Worm (Caenorhabditis elegans): Measurements from ENCODE around the gene mltn-6.

mltn-6 gene

DNA sequence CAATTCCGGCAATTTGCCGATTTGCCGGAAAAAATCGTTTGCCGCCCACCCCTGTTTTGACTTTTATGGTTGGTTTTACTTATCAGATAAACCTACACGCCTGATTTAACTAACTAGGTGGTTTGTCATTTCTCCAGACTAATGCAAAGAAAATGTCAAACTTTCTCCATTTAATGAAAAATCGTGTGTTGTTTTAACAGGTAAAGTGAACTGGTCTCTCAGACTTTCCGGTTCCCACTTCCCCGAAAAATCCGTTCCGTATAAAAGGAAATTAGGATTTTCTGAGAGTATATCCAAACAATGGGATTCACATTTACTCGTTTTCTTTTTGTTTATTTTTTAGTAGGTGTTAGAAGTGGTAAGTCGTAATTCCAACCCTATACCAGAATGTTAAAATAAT, at the start of gene mltn-6:
TSS of gene mltn-6 (plus strand) at position 301 of the 400 bp plus-strand sequence.
- TF ChIP-seq ceh-9 (tag; optimal IDR thresholded peaks at IDR 0.05): no peak
- no peak for TF ChIP-seq lsy-12 (tag; optimal IDR thresholded peaks at IDR 0.05)
- TF ChIP-seq nhr-23 (tag; optimal IDR thresholded peaks at IDR 0.05): no peak
- TF ChIP-seq sea-2 (GFP tag; optimal IDR thresholded peaks at IDR 0.05): no peak
- TF ChIP-seq elt-3 (tag; optimal IDR thresholded peaks at IDR 0.05): no peak
- no peak for TF ChIP-seq nhr-11 (tag; optimal IDR thresholded peaks at IDR 0.05)
- no peak for TF ChIP-seq tbx-2 (tag; optimal IDR thresholded peaks at IDR 0.05)
- TF ChIP-seq ztf-4 (tag; optimal IDR thresholded peaks at IDR 0.05): no peak
- TF ChIP-seq unc-62 (GFP tag; optimal IDR thresholded peaks at IDR 0.05): no peak
- TF ChIP-seq ceh-28 (tag; optimal IDR thresholded peaks at IDR 0.05): no peak
- TF ChIP-seq lin-15B (tag; optimal IDR thresholded peaks at IDR 0.05): no peak
- TF ChIP-seq daf-12 (tag; optimal IDR thresholded peaks at IDR 0.05): no peak
- no peak for TF ChIP-seq fos-1 (tag; optimal IDR thresholded peaks at IDR 0.05)
- no peak for TF ChIP-seq ZK546.5 (tag; optimal IDR thresholded peaks at IDR 0.05)
- TF ChIP-seq ama-1 (optimal IDR thresholded peaks at IDR 0.05): no peak
- no peak for TF ChIP-seq nhr-237 (tag; optimal IDR thresholded peaks at IDR 0.05)
- TF ChIP-seq ceh-82 (tag; optimal IDR thresholded peaks at IDR 0.05): no peak
- TF ChIP-seq snpc-4 (tag; optimal IDR thresholded peaks at IDR 0.05): no peak
- no peak for TF ChIP-seq zag-1 (tag; optimal IDR thresholded peaks at IDR 0.05)
- no peak for TF ChIP-seq elt-2 (tag; optimal IDR thresholded peaks at IDR 0.05)

DNA sequence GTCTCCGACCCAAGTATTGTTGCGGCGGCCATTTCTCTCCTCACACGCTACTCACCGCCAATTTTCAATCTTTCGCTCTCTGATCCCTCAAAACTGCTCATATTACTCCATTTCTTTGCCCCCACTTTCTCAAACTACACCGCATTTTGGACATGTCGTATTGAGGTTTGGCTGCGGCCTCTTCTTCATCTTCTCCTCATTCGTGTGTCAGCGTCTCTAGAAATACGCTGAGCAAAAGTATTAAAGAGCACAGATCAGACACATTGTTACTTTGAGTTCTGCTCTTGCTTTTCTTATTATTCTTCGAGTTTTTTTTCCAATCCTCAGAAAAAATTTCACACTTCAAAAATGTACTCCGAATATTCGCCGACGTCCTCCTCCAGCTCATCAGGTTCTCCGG, 44.7 kb upstream of the mltn-6 start:
- TF ChIP-seq nhr-237 (tag; optimal IDR thresholded peaks at IDR 0.05) (no peak), nhr-12 (tag; optimal IDR thresholded peaks at IDR 0.05) (no peak), ceh-16 (tag; optimal IDR thresholded peaks at IDR 0.05) (no peak), ztf-4 (tag; optimal IDR thresholded peaks at IDR 0.05) (no peak), daf-12 (tag; optimal IDR thresholded peaks at IDR 0.05) (no peak), eor-1 (tag; optimal IDR thresholded peaks at IDR 0.05) (no peak), zag-1 (tag; optimal IDR thresholded peaks at IDR 0.05) (no peak), mdl-1 (tag; optimal IDR thresholded peaks at IDR 0.05) (no peak), ama-1 (optimal IDR thresholded peaks at IDR 0.05) (no peak)

- TF ChIP-seq jun-1 (tag; optimal IDR thresholded peaks at IDR 0.05) (no peak), nhr-43 (tag; optimal IDR thresholded peaks at IDR 0.05; ENCODE audit: poor library complexity, severe bottlenecking) (no peak), nhr-76 (tag; optimal IDR thresholded peaks at IDR 0.05) (no peak), elt-1 (tag; optimal IDR thresholded peaks at IDR 0.05) (no peak), nhr-25 (tag; optimal IDR thresholded peaks at IDR 0.05) (no peak), nhr-23 (tag; optimal IDR thresholded peaks at IDR 0.05) (no peak), nhr-11 (tag; optimal IDR thresholded peaks at IDR 0.05) (no peak), nhr-237 (tag; optimal IDR thresholded peaks at IDR 0.05) (no peak), pha-4 (tag; optimal IDR thresholded peaks at IDR 0.05) (no peak)
These were observed 34.1 kb upstream of the mltn-6 start, which contains the start of gene abt-4 for ce11 chrV:330625-331024. Gene abt-4, minus strand, starts transcription at chrV:330725.

DNA sequence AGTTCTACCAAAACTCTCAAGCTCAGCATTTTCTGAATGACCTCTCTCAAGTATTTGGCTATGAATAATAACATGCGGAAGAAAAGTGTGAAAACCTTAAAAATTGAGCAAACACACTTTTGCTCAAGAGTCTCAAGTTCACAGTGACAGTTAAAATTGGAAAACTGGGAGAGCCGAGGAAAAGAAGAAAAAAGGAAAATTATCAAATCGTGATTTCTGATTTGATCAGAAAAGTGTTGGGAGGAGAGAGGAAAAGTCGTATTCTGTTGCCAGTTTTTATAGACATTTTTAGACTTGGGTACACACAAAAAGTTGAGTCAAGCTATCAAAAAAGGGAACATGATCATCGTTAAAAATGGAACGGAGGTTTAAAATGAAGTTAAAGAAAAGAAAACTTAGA, 33.5 kb upstream of the mltn-6 start:
- TF ChIP-seq zag-1 (tag; optimal IDR thresholded peaks at IDR 0.05): no peak
- TF ChIP-seq elt-2 (tag; optimal IDR thresholded peaks at IDR 0.05): peak; percentile 28
- TF ChIP-seq elt-1 (tag; optimal IDR thresholded peaks at IDR 0.05): no peak
- peak; percentile 57 for TF ChIP-seq pqm-1 (tag; optimal IDR thresholded peaks at IDR 0.05)
- no peak for TF ChIP-seq elt-3 (tag; optimal IDR thresholded peaks at IDR 0.05)

- TF ChIP-seq pha-4 (tag; optimal IDR thresholded peaks at IDR 0.05) (peak; percentile 58), nhr-237 (tag; optimal IDR thresholded peaks at IDR 0.05) (no peak), skn-1 (tag; optimal IDR thresholded peaks at IDR 0.05) (no peak), lin-15B (tag; optimal IDR thresholded peaks at IDR 0.05) (no peak), nhr-76 (tag; optimal IDR thresholded peaks at IDR 0.05) (no peak), aly-2 (tag; optimal IDR thresholded peaks at IDR 0.05) (no peak), egl-27 (tag; optimal IDR thresholded peaks at IDR 0.05) (no peak), fos-1 (tag; optimal IDR thresholded peaks at IDR 0.05) (no peak), ztf-4 (tag; optimal IDR thresholded peaks at IDR 0.05) (no peak), ceh-28 (tag; optimal IDR thresholded peaks at IDR 0.05) (no peak), pqm-1 (tag; optimal IDR thresholded peaks at IDR 0.05) (peak; percentile 84), eor-1 (tag; optimal IDR thresholded peaks at IDR 0.05) (no peak), unc-39 (tag; optimal IDR thresholded peaks at IDR 0.05) (no peak), jun-1 (tag; optimal IDR thresholded peaks at IDR 0.05) (peak; percentile 21), mdl-1 (tag; optimal IDR thresholded peaks at IDR 0.05) (no peak), nfya-1 (tag; optimal IDR thresholded peaks at IDR 0.05; ENCODE audit: insufficient read depth) (no peak), snpc-4 (tag; optimal IDR thresholded peaks at IDR 0.05) (no peak), sea-2 (GFP tag; optimal IDR thresholded peaks at IDR 0.05) (no peak), elt-2 (tag; optimal IDR thresholded peaks at IDR 0.05) (peak; percentile 93), nhr-25 (tag; optimal IDR thresholded peaks at IDR 0.05) (no peak), nhr-77 (tag; optimal IDR thresholded peaks at IDR 0.05) (no peak), tbx-2 (tag; optimal IDR thresholded peaks at IDR 0.05) (no peak), unc-62 (GFP tag; optimal IDR thresholded peaks at IDR 0.05) (no peak), fkh-10 (GFP tag; optimal IDR thresholded peaks at IDR 0.05) (no peak), ztf-11 (tag; optimal IDR thresholded peaks at IDR 0.05) (no peak), nhr-28 (tag; optimal IDR thresholded peaks at IDR 0.05) (no peak)
These were observed 32.2 kb upstream of the mltn-6 start for ce11 chrV:332585-332984.
